Worm (Caenorhabditis elegans) whole organism, late embryonic: ENCODE results near the gene thoc-2.
A peak's percentile ranks its signal among the peaks of the same experiment; 100 is the strongest.

Source experiments
- C38D4.7 ChIP-seq: fragments of 200-800 bp; sonication (Bioruptor generic); optimal IDR thresholded peaks from 2 replicates; lab custom pipeline; 2018; ENCODE audit warnings: mild to moderate bottlenecking, missing genetic modification characterization, moderate library complexity, missing compliant biosample characterization
- K09A11.1 ChIP-seq: sonication (generic microtip); optimal IDR thresholded peaks from 2 replicates; lab custom pipeline; 2017; ENCODE audit warnings: antibody characterized with exemption, mild to moderate bottlenecking, missing genetic modification characterization, missing compliant biosample characterization; ENCODE audit not compliant: insufficient read depth
- Y22D7AL.16 ChIP-seq: sonication (generic microtip); optimal IDR thresholded peaks from 2 replicates; lab custom pipeline; 2016; ENCODE audit warnings: missing genetic modification characterization, missing compliant biosample characterization
- ahr-1 ChIP-seq: sonication (generic microtip); optimal IDR thresholded peaks from 2 replicates; lab custom pipeline; 2016; ENCODE audit warnings: missing genetic modification characterization, missing compliant biosample characterization
- ama-1 ChIP-seq: fragments of 150-350 bp; optimal IDR thresholded peaks from 2 replicates; lab custom pipeline; 2014
- ceh-14 ChIP-seq: sonication (generic microtip); optimal IDR thresholded peaks from 2 replicates; lab custom pipeline; 2016; ENCODE audit warnings: missing genotype, missing genetic modification characterization, missing compliant biosample characterization
- ceh-19 ChIP-seq: fragments of 200-800 bp; sonication (Bioruptor generic); optimal IDR thresholded peaks from 2 replicates; lab custom pipeline; 2018; ENCODE audit warnings: mild to moderate bottlenecking, missing genetic modification characterization, missing compliant biosample characterization
- ceh-2 ChIP-seq: sonication (generic microtip); optimal IDR thresholded peaks from 2 replicates; lab custom pipeline; 2016; ENCODE audit warnings: missing genotype, missing genetic modification characterization, missing compliant biosample characterization
- ceh-24 ChIP-seq: sonication (generic microtip); optimal IDR thresholded peaks from 2 replicates; lab custom pipeline; 2016; ENCODE audit warnings: mild to moderate bottlenecking, missing genetic modification characterization, missing compliant biosample characterization
- ceh-30 ChIP-seq: fragments of 150-350 bp; optimal IDR thresholded peaks from 2 replicates; lab custom pipeline; 2014; ENCODE audit warnings: missing biosample characterization, missing genetic modification characterization
- ceh-45 ChIP-seq: fragments of 200-800 bp; sonication (Bioruptor generic); IDR thresholded peaks from 2 replicates; pipeline ENCODE4 v1.3.6; 2022; ENCODE audit warnings: missing genetic modification reagents, missing genetic modification characterization, missing compliant biosample characterization
- che-1 ChIP-seq: sonication (generic microtip); optimal IDR thresholded peaks from 2 replicates; lab custom pipeline; 2016; ENCODE audit warnings: mild to moderate bottlenecking, missing genetic modification characterization, missing compliant biosample characterization
- dmd-4 ChIP-seq: sonication (generic microtip); optimal IDR thresholded peaks from 2 replicates; lab custom pipeline; 2016; ENCODE audit warnings: borderline replicate concordance, missing genetic modification characterization, missing compliant biosample characterization
- elt-2 ChIP-seq: sonication (generic microtip); optimal IDR thresholded peaks from 2 replicates; lab custom pipeline; 2016; ENCODE audit warnings: missing genetic modification reagents, missing genetic modification characterization, missing compliant biosample characterization
- elt-4 ChIP-seq: sonication (generic microtip); optimal IDR thresholded peaks from 2 replicates; lab custom pipeline; 2016; ENCODE audit warnings: missing genetic modification characterization, missing compliant biosample characterization
- eyg-1 ChIP-seq: sonication (generic microtip); optimal IDR thresholded peaks from 2 replicates; lab custom pipeline; 2016; ENCODE audit warnings: missing genotype, missing genetic modification characterization, missing compliant biosample characterization
- fax-1 ChIP-seq: sonication (generic microtip); optimal IDR thresholded peaks from 2 replicates; lab custom pipeline; 2016; ENCODE audit warnings: missing genotype, missing genetic modification characterization, missing compliant biosample characterization
- fkh-10 ChIP-seq: fragments of 150-350 bp; optimal IDR thresholded peaks from 2 replicates; lab custom pipeline; 2014; ENCODE audit warnings: missing biosample characterization, missing genetic modification reagents, missing genetic modification characterization
- fkh-6 ChIP-seq: sonication (generic microtip); optimal IDR thresholded peaks from 2 replicates; lab custom pipeline; 2016; ENCODE audit warnings: missing genetic modification characterization, missing compliant biosample characterization
- hlh-13 ChIP-seq: fragments of 200-800 bp; sonication (Bioruptor generic); optimal IDR thresholded peaks from 2 replicates; lab custom pipeline; 2018; ENCODE audit warnings: mild to moderate bottlenecking, missing genetic modification characterization, missing compliant biosample characterization
- hlh-15 ChIP-seq: sonication (generic microtip); optimal IDR thresholded peaks from 2 replicates; lab custom pipeline; 2016; ENCODE audit warnings: missing genetic modification characterization, missing compliant biosample characterization
- hlh-30 ChIP-seq: sonication (generic microtip); optimal IDR thresholded peaks from 2 replicates; lab custom pipeline; 2017; ENCODE audit warnings: antibody characterized with exemption, missing genetic modification characterization, missing compliant biosample characterization; ENCODE audit not compliant: insufficient read depth
- madf-2 ChIP-seq: sonication (generic microtip); optimal IDR thresholded peaks from 2 replicates; lab custom pipeline; 2017; ENCODE audit warnings: missing genetic modification characterization, missing compliant biosample characterization
- mec-3 ChIP-seq: sonication (generic microtip); optimal IDR thresholded peaks from 2 replicates; lab custom pipeline; 2016; ENCODE audit warnings: borderline replicate concordance, missing genetic modification characterization, missing compliant biosample characterization
- npax-4 ChIP-seq: sonication (generic microtip); optimal IDR thresholded peaks from 2 replicates; lab custom pipeline; 2016; ENCODE audit warnings: missing genetic modification characterization, missing compliant biosample characterization
- pha-2 ChIP-seq: sonication (generic microtip); optimal IDR thresholded peaks from 2 replicates; lab custom pipeline; 2017; ENCODE audit warnings: mild to moderate bottlenecking, missing genetic modification characterization, missing compliant biosample characterization
- pqm-1 ChIP-seq: sonication (generic microtip); optimal IDR thresholded peaks from 2 replicates; lab custom pipeline; 2016; ENCODE audit warnings: missing genetic modification characterization, missing compliant biosample characterization
- rnt-1 ChIP-seq: sonication (generic microtip); optimal IDR thresholded peaks from 2 replicates; lab custom pipeline; 2016; ENCODE audit warnings: missing genetic modification characterization, missing compliant biosample characterization
- sdc-2 ChIP-seq: sonication (generic microtip); optimal IDR thresholded peaks from 2 replicates; lab custom pipeline; 2016; ENCODE audit warnings: missing genotype, missing genetic modification characterization, missing compliant biosample characterization
- tbx-2 ChIP-seq: sonication (generic microtip); optimal IDR thresholded peaks from 2 replicates; lab custom pipeline; 2016; ENCODE audit warnings: missing genetic modification characterization, missing compliant biosample characterization
- tbx-7 ChIP-seq: sonication (generic microtip); optimal IDR thresholded peaks from 2 replicates; lab custom pipeline; 2016; ENCODE audit warnings: missing genotype, missing genetic modification characterization, missing compliant biosample characterization
- ttx-3 ChIP-seq: sonication (generic microtip); optimal IDR thresholded peaks from 2 replicates; lab custom pipeline; 2016; ENCODE audit warnings: missing genetic modification reagents, missing genetic modification characterization, missing compliant biosample characterization
- unc-42 ChIP-seq: sonication (generic microtip); optimal IDR thresholded peaks from 2 replicates; lab custom pipeline; 2016; ENCODE audit warnings: missing genotype, missing genetic modification characterization, missing compliant biosample characterization
- unc-55 ChIP-seq: sonication (generic microtip); optimal IDR thresholded peaks from 2 replicates; lab custom pipeline; 2017; ENCODE audit warnings: missing biosample characterization, missing genetic modification reagents, missing genetic modification characterization
- unc-86 ChIP-seq: sonication (generic microtip); optimal IDR thresholded peaks from 2 replicates; lab custom pipeline; 2016; ENCODE audit warnings: missing genetic modification characterization, missing compliant biosample characterization
- zip-5 ChIP-seq: sonication (generic microtip); optimal IDR thresholded peaks from 2 replicates; lab custom pipeline; 2016; ENCODE audit warnings: missing genetic modification characterization, missing compliant biosample characterization

Gene thoc-2

DNA sequence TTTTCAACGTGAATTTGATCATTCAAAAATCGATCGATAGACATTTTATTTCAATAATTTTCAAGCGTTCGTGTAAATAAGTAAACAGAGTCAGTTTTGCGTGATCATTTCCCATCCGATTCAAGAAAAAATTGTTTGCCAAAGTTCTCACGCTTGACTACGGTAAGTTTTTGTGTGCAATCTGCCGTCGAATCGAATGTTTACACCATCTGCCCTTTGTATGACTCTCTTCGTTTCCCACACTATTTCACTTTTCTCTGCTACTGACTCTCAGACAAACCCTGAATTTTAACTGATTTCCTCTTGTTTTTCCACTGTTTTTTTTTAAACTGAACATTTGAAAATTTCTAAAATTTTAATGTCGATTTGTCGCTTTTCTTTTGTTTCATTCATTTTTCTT is 23.1 kb upstream of the thoc-2 start (continued):
- peak; percentile 41 for TF ChIP-seq hlh-30 (tag; lab: Kevin White, UChicago)
- TF ChIP-seq tbx-7 (tag; lab: Kevin White, UChicago) = no peak
- TF ChIP-seq sdc-2 (tag; lab: Kevin White, UChicago) = no peak
- no peak for TF ChIP-seq eyg-1
- no peak for TF ChIP-seq Y22D7AL.16
- TF ChIP-seq unc-86 = no peak
- TF ChIP-seq C38D4.7 (GFP tag; lab: Kevin White, UChicago) = no peak
- TF ChIP-seq madf-2 = no peak
- peak; percentile 46 for TF ChIP-seq elt-2 (tag; lab: Kevin White, UChicago)
- TF ChIP-seq pha-2 = no peak
- TF ChIP-seq elt-4 (tag; lab: Kevin White, UChicago) = no peak
- no peak for TF ChIP-seq npax-4 (tag; lab: Kevin White, UChicago)
- TF ChIP-seq mec-3 (tag; lab: Kevin White, UChicago) = no peak
- no peak for TF ChIP-seq pqm-1 (tag; lab: Kevin White, UChicago)
- TF ChIP-seq che-1 (tag; lab: Kevin White, UChicago) = no peak
- TF ChIP-seq unc-55 = peak; percentile 57

DNA sequence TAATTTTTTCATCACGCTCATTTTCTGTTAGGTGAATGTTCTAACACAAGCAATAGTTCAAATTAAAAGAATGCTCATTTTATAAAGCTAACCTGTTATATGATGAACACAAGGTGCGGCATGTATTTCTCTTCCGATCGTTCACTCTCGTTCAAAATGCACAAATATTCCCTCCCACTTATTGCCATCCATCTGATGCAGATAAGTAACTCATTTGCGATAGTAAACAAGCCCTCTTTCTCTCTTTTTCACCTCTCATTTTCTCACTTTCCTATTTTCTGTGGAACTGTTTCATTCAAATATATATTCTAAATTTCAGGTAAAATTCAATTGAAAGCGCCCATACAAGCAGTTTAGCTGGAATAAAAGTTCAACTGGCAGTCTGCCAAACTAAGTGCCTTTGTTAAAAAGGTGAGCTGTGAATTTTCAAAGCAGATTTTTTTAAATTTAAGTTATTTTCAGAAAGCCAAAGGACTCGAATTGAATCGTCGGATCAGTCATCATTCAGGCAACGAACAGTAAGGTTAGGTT is 21.8 kb upstream of the thoc-2 start, which contains the start of the genes trmt-10C.2 and C56G2.22:
Gene trmt-10C.2 (plus strand): TSS at position 314 of the 531 bp plus-strand sequence.
Gene C56G2.22 (plus strand): TSS at position 481 of the 531 bp plus-strand sequence.
- TF ChIP-seq hlh-30 (tag; lab: Kevin White, UChicago) (no peak), elt-2 (tag; lab: Kevin White, UChicago) (peak; percentile 6), unc-55 (no peak), pqm-1 (tag; lab: Kevin White, UChicago) (no peak), ceh-45 (GFP tag; lab: Robert Waterston, UW) (no peak), ahr-1 (no peak), hlh-13 (GFP tag; lab: Kevin White, UChicago) (no peak), dmd-4 (tag; lab: Kevin White, UChicago) (no peak), C38D4.7 (GFP tag; lab: Kevin White, UChicago) (no peak)

DNA sequence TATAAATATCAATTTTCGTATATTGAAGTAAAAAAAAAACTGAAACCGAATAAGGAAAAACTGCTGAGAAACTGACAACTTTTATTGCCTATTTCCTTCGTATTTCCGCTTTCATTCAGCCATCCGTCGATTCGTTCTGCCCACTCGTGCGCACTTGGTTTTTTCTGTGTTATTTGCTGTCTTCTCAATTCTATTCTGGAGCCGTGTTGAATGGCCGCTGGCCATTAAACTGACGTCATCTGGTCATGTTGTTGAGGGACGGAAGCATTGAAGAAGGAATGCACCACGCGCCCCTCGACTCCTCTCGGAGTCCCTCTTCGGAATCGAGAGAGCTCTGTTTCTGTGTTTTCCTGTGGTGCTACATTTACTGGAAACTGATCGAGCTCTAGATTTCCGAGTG is 19.3 kb upstream of the thoc-2 start:
- TF ChIP-seq dmd-4 (tag; lab: Kevin White, UChicago) = no peak
- TF ChIP-seq che-1 (tag; lab: Kevin White, UChicago) = no peak
- TF ChIP-seq tbx-2 (tag; lab: Kevin White, UChicago) = no peak
- TF ChIP-seq elt-4 (tag; lab: Kevin White, UChicago) = no peak
- no peak for TF ChIP-seq ceh-24
- no peak for TF ChIP-seq fkh-10 (GFP tag; lab: Kevin White, UChicago)
- TF ChIP-seq mec-3 (tag; lab: Kevin White, UChicago) = no peak
- TF ChIP-seq ceh-30 (tag; lab: Kevin White, UChicago) = no peak
- no peak for TF ChIP-seq pha-2
- TF ChIP-seq rnt-1 = no peak

DNA sequence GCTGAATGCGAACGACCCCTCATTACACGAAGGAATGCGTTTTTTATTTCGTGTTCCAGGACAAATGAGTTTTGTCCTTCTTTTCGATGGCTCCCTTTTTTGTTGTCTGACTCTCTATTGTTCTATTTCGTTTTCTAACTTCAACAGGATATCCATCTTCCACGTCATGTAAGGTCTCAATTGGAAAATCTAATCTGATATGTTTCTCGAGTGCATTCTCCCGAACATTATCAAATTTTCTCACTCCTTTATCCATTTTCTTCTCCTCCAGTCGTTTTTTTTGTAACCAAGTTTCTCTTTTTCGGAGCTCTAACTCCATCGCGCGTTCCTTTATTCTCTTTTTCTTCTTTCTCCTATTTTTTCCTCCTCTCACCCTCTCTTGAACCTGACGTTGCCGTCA is 17.4 kb upstream of the thoc-2 start:
- TF ChIP-seq unc-42 (tag; lab: Kevin White, UChicago) = peak; percentile 58
- TF ChIP-seq fax-1 (tag; lab: Kevin White, UChicago) = no peak
- no peak for TF ChIP-seq ceh-19 (GFP tag; lab: Kevin White, UChicago)
- no peak for TF ChIP-seq Y22D7AL.16
- TF ChIP-seq ttx-3 (tag; lab: Kevin White, UChicago) = no peak
- no peak for TF ChIP-seq hlh-15

DNA sequence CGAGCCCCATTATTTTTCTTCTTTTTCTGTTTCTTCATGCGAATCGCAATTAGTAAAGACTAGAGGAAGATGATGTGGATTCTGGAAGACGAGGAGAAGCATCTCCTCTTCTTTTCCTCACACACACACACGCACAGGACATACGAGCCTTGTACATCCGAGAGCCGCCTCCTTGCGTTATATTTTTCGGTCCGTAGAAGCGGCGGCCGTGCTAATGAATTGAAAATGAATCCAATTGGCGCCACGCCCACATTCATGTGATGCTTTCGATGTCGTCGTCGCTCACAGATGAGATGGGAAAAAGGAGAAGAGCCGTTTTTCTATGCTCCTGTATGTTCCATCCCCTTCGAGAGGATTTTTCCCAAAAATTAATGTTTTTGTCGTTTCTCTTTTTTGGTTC is 16.4 kb upstream of the thoc-2 start:
- TF ChIP-seq hlh-30 (tag; lab: Kevin White, UChicago) (no peak), hlh-13 (GFP tag; lab: Kevin White, UChicago) (no peak), dmd-4 (tag; lab: Kevin White, UChicago) (no peak), ama-1 (no peak), unc-42 (tag; lab: Kevin White, UChicago) (no peak), ceh-2 (no peak), zip-5 (no peak), fkh-6 (no peak), ceh-24 (no peak), tbx-2 (tag; lab: Kevin White, UChicago) (no peak), ceh-45 (GFP tag; lab: Robert Waterston, UW) (no peak), ceh-30 (tag; lab: Kevin White, UChicago) (no peak), ceh-19 (GFP tag; lab: Kevin White, UChicago) (no peak), ceh-14 (tag; lab: Kevin White, UChicago) (no peak), K09A11.1 (tag; lab: Kevin White, UChicago) (no peak), elt-4 (tag; lab: Kevin White, UChicago) (no peak)
